Fruit fly (Drosophila melanogaster): ENCODE results near the gene AP-1mu.

DNA sequence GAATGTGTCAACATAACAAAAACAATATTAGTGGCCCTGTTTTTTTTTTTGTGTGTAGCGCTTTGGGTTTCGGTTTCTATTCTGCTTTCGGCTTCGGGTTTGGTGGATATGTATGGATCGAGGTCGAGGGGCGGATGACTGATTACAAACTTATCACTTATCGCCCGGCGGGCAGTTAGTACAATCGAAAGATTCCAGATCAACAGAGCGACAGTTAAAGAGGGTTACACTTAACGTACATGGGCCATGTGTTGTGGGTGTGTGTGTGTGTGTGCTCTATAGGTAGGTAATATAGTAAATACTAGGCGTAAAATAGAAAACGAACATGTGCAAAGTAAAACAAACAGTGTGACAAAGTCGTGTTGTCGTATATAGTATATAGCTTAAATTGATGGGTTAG is 10.6 kb downstream of the AP-1mu start:
- no peak for TF ChIP-seq pan (optimal IDR thresholded peaks at IDR 0.05)
- TF ChIP-seq Hnf4 (GFP tag; optimal IDR thresholded peaks at IDR 0.05): no peak
- no peak for TF ChIP-seq br (GFP tag; optimal IDR thresholded peaks at IDR 0.05)
- no peak for TF ChIP-seq Dfd (GFP tag; optimal IDR thresholded peaks at IDR 0.05)
- TF ChIP-seq fru (GFP tag; optimal IDR thresholded peaks at IDR 0.05): no peak
- no peak for TF ChIP-seq CrebA (GFP tag; optimal IDR thresholded peaks at IDR 0.05; ENCODE audit: borderline replicate concordance)
